Fruit fly (Drosophila melanogaster) whole organism, prepupa: ENCODE results near the gene CG7126.
A peak's percentile ranks its signal among the peaks of the same experiment; 100 is the strongest.

Source experiments
- CG10631 ChIP-seq: fragments of 200-800 bp; sonication (Bioruptor generic); optimal IDR thresholded peaks from 2 replicates; lab custom pipeline; 2016; ENCODE audit warnings: missing biosample characterization, missing genetic modification characterization
- CG11762 ChIP-seq: fragments of 200-800 bp; sonication (Bioruptor generic); optimal IDR thresholded peaks from 3 replicates; lab custom pipeline; 2016; ENCODE audit warnings: missing biosample characterization, missing genetic modification characterization; ENCODE audit not compliant: insufficient read depth
- CG1621 ChIP-seq: fragments of 200-800 bp; sonication (Bioruptor generic); optimal IDR thresholded peaks from 3 replicates; lab custom pipeline; 2018; ENCODE audit warnings: missing biosample characterization, mild to moderate bottlenecking, missing genetic modification characterization
- CG16779 ChIP-seq: fragments of 200-800 bp; sonication (Bioruptor generic); optimal IDR thresholded peaks from 3 replicates; lab custom pipeline; 2017; ENCODE audit warnings: missing biosample characterization, mild to moderate bottlenecking, missing genetic modification characterization
- CG3032 ChIP-seq: fragments of 200-800 bp; optimal IDR thresholded peaks from 2 replicates; lab custom pipeline; 2019; ENCODE audit warnings: missing biosample characterization, mild to moderate bottlenecking, missing genetic modification characterization, moderate library complexity
- CG31627 ChIP-seq: fragments of 200-800 bp; sonication (Bioruptor generic); optimal IDR thresholded peaks from 3 replicates; lab custom pipeline; 2016; ENCODE audit warnings: missing biosample characterization, missing genetic modification characterization
- CG32006 ChIP-seq: fragments of 200-800 bp; sonication (Bioruptor generic); optimal IDR thresholded peaks from 3 replicates; lab custom pipeline; 2017; ENCODE audit warnings: missing biosample characterization, mild to moderate bottlenecking, missing genetic modification characterization
- CG34406 ChIP-seq: fragments of 200-800 bp; sonication (Bioruptor generic); optimal IDR thresholded peaks from 3 replicates; lab custom pipeline; 2016; ENCODE audit warnings: missing biosample characterization, missing genetic modification characterization
- CG4318 ChIP-seq: fragments of 200-800 bp; sonication (Bioruptor generic); optimal IDR thresholded peaks from 3 replicates; lab custom pipeline; 2017; ENCODE audit warnings: missing biosample characterization, mild to moderate bottlenecking, missing genetic modification characterization
- CG6163 ChIP-seq: fragments of 200-800 bp; sonication (Bioruptor generic); IDR thresholded peaks from 3 replicates; pipeline ENCODE4 v1.3.6; 2022; ENCODE audit warnings: missing biosample characterization, missing genetic modification characterization
- CG6276 ChIP-seq: fragments of 200-800 bp; sonication (Bioruptor generic); optimal IDR thresholded peaks from 2 replicates; lab custom pipeline; 2017; ENCODE audit warnings: missing biosample characterization, mild to moderate bottlenecking, missing genetic modification characterization
- CG6792 ChIP-seq: fragments of 200-800 bp; sonication (Bioruptor generic); optimal IDR thresholded peaks from 3 replicates; lab custom pipeline; 2016; ENCODE audit warnings: missing biosample characterization, missing genetic modification characterization
- CG6808 ChIP-seq: fragments of 200-800 bp; sonication (Bioruptor generic); optimal IDR thresholded peaks from 3 replicates; lab custom pipeline; 2017; ENCODE audit warnings: missing biosample characterization, missing genetic modification characterization, mild to moderate bottlenecking, moderate library complexity, missing genetic modification reagents
- CG8319 ChIP-seq: fragments of 200-800 bp; sonication (Bioruptor generic); optimal IDR thresholded peaks from 3 replicates; lab custom pipeline; 2016; ENCODE audit warnings: missing biosample characterization, missing genetic modification characterization
- CG8632 ChIP-seq: fragments of 200-800 bp; sonication (Bioruptor generic); optimal IDR thresholded peaks from 3 replicates; lab custom pipeline; 2016; ENCODE audit warnings: missing biosample characterization, missing genetic modification characterization
- Eip75B ChIP-seq: fragments of 200-800 bp; sonication (Bioruptor generic); optimal IDR thresholded peaks from 3 replicates; lab custom pipeline; 2016; ENCODE audit warnings: missing biosample characterization, missing genetic modification characterization
- Eip78C ChIP-seq: fragments of 200-800 bp; sonication (Bioruptor generic); peaks from one replicate; lab custom pipeline; 2016; ENCODE audit warnings: missing biosample characterization, missing genetic modification characterization
- Eip93F ChIP-seq: fragments of 200-800 bp; sonication (Bioruptor generic); optimal IDR thresholded peaks from 2 replicates; lab custom pipeline; 2016; ENCODE audit warnings: missing biosample characterization, mild to moderate bottlenecking, missing genetic modification characterization
- Ets21C ChIP-seq: fragments of 200-800 bp; sonication (Bioruptor generic); optimal IDR thresholded peaks from 3 replicates; lab custom pipeline; 2016; ENCODE audit warnings: missing biosample characterization, missing genetic modification characterization
- Ets96B ChIP-seq: fragments of 200-800 bp; optimal IDR thresholded peaks from 2 replicates; lab custom pipeline; 2019; ENCODE audit warnings: missing biosample characterization, mild to moderate bottlenecking, missing genetic modification characterization, moderate library complexity
- Hr38 ChIP-seq: sonication (Bioruptor generic); optimal IDR thresholded peaks from 2 replicates; lab custom pipeline; 2016; ENCODE audit warnings: missing biosample characterization, missing genetic modification characterization
- Lpt ChIP-seq: fragments of 200-800 bp; sonication (Bioruptor generic); optimal IDR thresholded peaks from 3 replicates; lab custom pipeline; 2016; ENCODE audit warnings: missing biosample characterization, missing genetic modification characterization
- Met ChIP-seq: fragments of 200-800 bp; sonication (Bioruptor generic); optimal IDR thresholded peaks from 3 replicates; lab custom pipeline; 2016; ENCODE audit warnings: missing biosample characterization, missing genetic modification characterization
- OdsH ChIP-seq: fragments of 200-800 bp; sonication (Bioruptor generic); optimal IDR thresholded peaks from 3 replicates; lab custom pipeline; 2016; ENCODE audit warnings: missing biosample characterization, missing genetic modification characterization
- Smox ChIP-seq: fragments of 200-800 bp; sonication (Bioruptor generic); optimal IDR thresholded peaks from 3 replicates; lab custom pipeline; 2016; ENCODE audit warnings: missing biosample characterization, missing genetic modification characterization
- Sox102F ChIP-seq: fragments of 200-800 bp; sonication (Bioruptor generic); optimal IDR thresholded peaks from 2 replicates; lab custom pipeline; 2016; ENCODE audit warnings: missing biosample characterization, mild to moderate bottlenecking, missing genetic modification characterization
- Sox14 ChIP-seq: fragments of 200-800 bp; sonication (Bioruptor generic); optimal IDR thresholded peaks from 3 replicates; lab custom pipeline; 2016; ENCODE audit warnings: missing biosample characterization, missing genetic modification characterization
- Sox15 ChIP-seq: fragments of 200-800 bp; sonication (Bioruptor generic); optimal IDR thresholded peaks from 3 replicates; lab custom pipeline; 2016; ENCODE audit warnings: missing biosample characterization, missing genetic modification characterization
- achi ChIP-seq: fragments of 200-800 bp; sonication (Bioruptor generic); optimal IDR thresholded peaks from 3 replicates; lab custom pipeline; 2016; ENCODE audit warnings: missing biosample characterization, missing genetic modification characterization
- acj6 ChIP-seq: fragments of 200-800 bp; sonication (Bioruptor generic); optimal IDR thresholded peaks from 3 replicates; lab custom pipeline; 2016; ENCODE audit warnings: missing biosample characterization, missing genetic modification characterization
- cyc ChIP-seq: fragments of 200-800 bp; sonication (Bioruptor generic); optimal IDR thresholded peaks from 3 replicates; lab custom pipeline; 2016; ENCODE audit warnings: missing biosample characterization, missing genetic modification characterization
- eg ChIP-seq: fragments of 200-800 bp; sonication (Bioruptor generic); IDR thresholded peaks from 3 replicates; pipeline ENCODE4 v1.3.6; 2022; ENCODE audit warnings: missing biosample characterization, missing genetic modification characterization
- fd59A ChIP-seq: fragments of 200-800 bp; sonication (Bioruptor generic); optimal IDR thresholded peaks from 2 replicates; lab custom pipeline; 2017; ENCODE audit warnings: missing biosample characterization, mild to moderate bottlenecking, missing genetic modification characterization, missing genetic modification reagents
- fkh ChIP-seq: fragments of 200-800 bp; sonication (Bioruptor generic); optimal IDR thresholded peaks from 3 replicates; lab custom pipeline; 2017; ENCODE audit warnings: missing biosample characterization, mild to moderate bottlenecking, missing genetic modification characterization, moderate library complexity
- lz ChIP-seq: fragments of 200-800 bp; sonication (Bioruptor generic); optimal IDR thresholded peaks from 3 replicates; lab custom pipeline; 2016; ENCODE audit warnings: missing biosample characterization, missing genetic modification characterization
- spab ChIP-seq: fragments of 200-800 bp; sonication (Bioruptor generic); optimal IDR thresholded peaks from 2 replicates; lab custom pipeline; 2017; ENCODE audit warnings: missing biosample characterization, mild to moderate bottlenecking, missing genetic modification characterization, missing genetic modification reagents
- ss ChIP-seq, 2 experiments: fragments of 200-800 bp; sonication (Bioruptor generic); optimal IDR thresholded peaks; 2 replicates in 1 of 2; 3 replicates in 1 of 2; lab custom pipeline; 2017 to 2018; ENCODE audit warnings: mild to moderate bottlenecking in 2 of 2, missing biosample characterization in 2 of 2, missing genetic modification characterization in 2 of 2, moderate library complexity in 1 of 2
- svp ChIP-seq: fragments of 200-800 bp; sonication (Bioruptor generic); peaks from one replicate; lab custom pipeline; 2016; ENCODE audit warnings: missing biosample characterization, missing genetic modification characterization
- topi ChIP-seq: fragments of 200-800 bp; sonication (Bioruptor generic); optimal IDR thresholded peaks from 3 replicates; lab custom pipeline; 2016; ENCODE audit warnings: missing biosample characterization, missing genetic modification characterization

Gene CG7126

dm6 chr3R:18311368-18311919 lies 8.8 kb upstream of the CG7126 start (continued):
- peak; percentile 99 for TF ChIP-seq fkh (GFP tag; lab: Kevin White, UChicago)
- TF ChIP-seq Sox15 (GFP tag; lab: Kevin White, UChicago) = no peak
- no peak for TF ChIP-seq Met (GFP tag; lab: Kevin White, UChicago)
- no peak for TF ChIP-seq acj6
- no peak for TF ChIP-seq Ets21C
- no peak for TF ChIP-seq CG8319
- TF ChIP-seq CG6808 (GFP tag; lab: Kevin White, UChicago) = peak; percentile 44
- peak; percentile 55 for TF ChIP-seq Lpt (GFP tag; lab: Kevin White, UChicago)
- TF ChIP-seq topi = no peak
- TF ChIP-seq CG16779 (tag; lab: Kevin White, UChicago) = peak; percentile 6
- TF ChIP-seq CG10631 = peak; percentile 59
- no peak for TF ChIP-seq lz
- TF ChIP-seq CG3032 (tag; lab: Kevin White, UChicago) = peak; percentile 62
- peak; percentile 85 for TF ChIP-seq CG6163 (GFP tag; lab: Robert Waterston, UW)
- TF ChIP-seq cyc (GFP tag; lab: Kevin White, UChicago) = no peak
- no peak for TF ChIP-seq CG31627 (GFP tag; lab: Kevin White, UChicago)
- TF ChIP-seq, all 60 proteins: peak for 39

- TF ChIP-seq Lpt (GFP tag; lab: Kevin White, UChicago) = no peak
- peak; percentile 27 for TF ChIP-seq OdsH (GFP tag; lab: Kevin White, UChicago)
- peak; percentile 5 for TF ChIP-seq Sox102F (GFP tag; lab: Kevin White, UChicago)
- TF ChIP-seq svp (GFP tag; lab: Kevin White, UChicago) = no peak
- TF ChIP-seq CG8632 (GFP tag; lab: Kevin White, UChicago) = peak; percentile 67
- TF ChIP-seq Smox (GFP tag; lab: Kevin White, UChicago) = peak; percentile 8
- peak; percentile 58 for TF ChIP-seq CG10631
- TF ChIP-seq CG34406 (GFP tag; lab: Kevin White, UChicago) = peak; percentile 54
- TF ChIP-seq acj6 = peak; percentile 23
- TF ChIP-seq Eip78C (GFP tag; lab: Kevin White, UChicago) = peak; percentile 26
- TF ChIP-seq Eip75B (GFP tag; lab: Kevin White, UChicago) = peak; percentile 2
- peak; percentile 12 for TF ChIP-seq CG1621
- no peak for TF ChIP-seq CG11762 (GFP tag; lab: Kevin White, UChicago)
- peak; percentile 44 for TF ChIP-seq CG4318 (GFP tag; lab: Kevin White, UChicago)
- TF ChIP-seq eg (GFP tag; lab: Robert Waterston, UW) = peak; percentile 47; the same call in 2 of the 3 replicates
- peak; percentile 23 for TF ChIP-seq CG6792 (GFP tag; lab: Kevin White, UChicago)
- peak; percentile 54 for TF ChIP-seq Ets96B (tag; lab: Kevin White, UChicago)
- TF ChIP-seq Ets21C = no peak
- peak; percentile 5 for TF ChIP-seq spab (GFP tag; lab: Kevin White, UChicago)
- TF ChIP-seq CG31627 (GFP tag; lab: Kevin White, UChicago) = no peak
- peak; percentile 13 for TF ChIP-seq CG6276 (GFP tag; lab: Kevin White, UChicago)
- no peak for TF ChIP-seq Hr38
- TF ChIP-seq achi (GFP tag; lab: Kevin White, UChicago) = no peak
- peak; percentile 70 for TF ChIP-seq CG32006 (GFP tag; lab: Kevin White, UChicago)
- TF ChIP-seq Met (GFP tag; lab: Kevin White, UChicago) = no peak
- no peak for TF ChIP-seq fd59A (GFP tag; lab: Kevin White, UChicago)
- peak; percentile 36 for TF ChIP-seq Sox14 (GFP tag; lab: Kevin White, UChicago)
- no peak for TF ChIP-seq CG3032 (tag; lab: Kevin White, UChicago)
- TF ChIP-seq Eip93F (GFP tag; lab: Kevin White, UChicago) = no peak
- TF ChIP-seq ss (GFP tag; optimal IDR thresholded peaks at IDR 0.05; lab: Kevin White, UChicago) = peak in 1 of 2 experiments; percentile 27
Observed at dm6 chr3R:18310766-18311367, 8.2 kb upstream of the CG7126 start.
